Worm (Caenorhabditis elegans) whole organism, mixed stage, embryonic: ENCODE measurements around the gene T21B10.3.
A peak's percentile ranks its signal among the peaks of the same experiment; 100 is the strongest.

Source experiments
- M03D4.4 ChIP-seq: sonication (generic microtip); optimal IDR thresholded peaks from 2 replicates; lab custom pipeline; 2017; ENCODE audit warnings: mild to moderate bottlenecking, missing genetic modification characterization, missing compliant biosample characterization
- bed-3 ChIP-seq: fragments of 200-800 bp; sonication (Bioruptor generic); optimal IDR thresholded peaks from 3 replicates; lab custom pipeline; 2018; ENCODE audit warnings: mild to moderate bottlenecking, missing genetic modification characterization, moderate library complexity, missing compliant biosample characterization
- ceh-43 ChIP-seq: fragments of 200-800 bp; sonication (Bioruptor generic); optimal IDR thresholded peaks from 2 replicates; lab custom pipeline; 2018; ENCODE audit warnings: mild to moderate bottlenecking, missing genetic modification characterization, moderate library complexity, missing compliant biosample characterization
- ceh-83 ChIP-seq: fragments of 200-800 bp; sonication (Bioruptor generic); optimal IDR thresholded peaks from 2 replicates; lab custom pipeline; 2018; ENCODE audit warnings: mild to moderate bottlenecking, missing genetic modification characterization, missing compliant biosample characterization
- ces-1 ChIP-seq: fragments of 150-350 bp; optimal IDR thresholded peaks from 2 replicates; lab custom pipeline; 2014; ENCODE audit warnings: missing biosample characterization, missing genetic modification reagents, missing genetic modification characterization
- cnd-1 ChIP-seq: fragments of 200-800 bp; sonication (Bioruptor generic); optimal IDR thresholded peaks from 2 replicates; lab custom pipeline; 2018; ENCODE audit warnings: mild to moderate bottlenecking, missing genetic modification characterization, missing compliant biosample characterization
- drap-1 ChIP-seq: fragments of 200-800 bp; sonication (Bioruptor generic); optimal IDR thresholded peaks from 3 replicates; lab custom pipeline; 2018; ENCODE audit warnings: mild to moderate bottlenecking, missing genetic modification characterization, missing compliant biosample characterization
- elt-1 ChIP-seq: sonication (generic microtip); optimal IDR thresholded peaks from 2 replicates; lab custom pipeline; 2017; ENCODE audit warnings: missing genetic modification characterization, mild to moderate bottlenecking, missing compliant biosample characterization, antibody characterized with exemption, moderate library complexity, borderline replicate concordance; ENCODE audit not compliant: insufficient read depth
- elt-3 ChIP-seq: fragments of 150-350 bp; optimal IDR thresholded peaks from 2 replicates; lab custom pipeline; 2014; ENCODE audit warnings: missing biosample characterization, missing genetic modification characterization
- flh-1 ChIP-seq: fragments of 200-800 bp; sonication (Bioruptor generic); optimal IDR thresholded peaks from 2 replicates; lab custom pipeline; 2018; ENCODE audit warnings: mild to moderate bottlenecking, missing genetic modification characterization, moderate library complexity, missing compliant biosample characterization
- ham-2 ChIP-seq: fragments of 200-800 bp; sonication (Bioruptor generic); optimal IDR thresholded peaks from 2 replicates; lab custom pipeline; 2018; ENCODE audit warnings: mild to moderate bottlenecking, missing genetic modification characterization, missing compliant biosample characterization
- hlh-1 ChIP-seq: fragments of 150-350 bp; optimal IDR thresholded peaks from 2 replicates; lab custom pipeline; 2014; ENCODE audit warnings: missing biosample characterization, missing genetic modification reagents, missing genetic modification characterization
- lin-13 ChIP-seq: fragments of 150-350 bp; optimal IDR thresholded peaks from 2 replicates; lab custom pipeline; 2014; ENCODE audit warnings: missing biosample characterization, missing genetic modification characterization
- lsy-2 ChIP-seq: fragments of 150-350 bp; optimal IDR thresholded peaks from 2 replicates; lab custom pipeline; 2014; ENCODE audit warnings: missing biosample characterization, missing genetic modification characterization
- mab-5 ChIP-seq: fragments of 150-350 bp; optimal IDR thresholded peaks from 2 replicates; lab custom pipeline; 2014; ENCODE audit warnings: missing biosample characterization, missing genetic modification characterization
- mls-2 ChIP-seq: sonication (generic microtip); optimal IDR thresholded peaks from 2 replicates; lab custom pipeline; 2016; ENCODE audit warnings: mild to moderate bottlenecking, missing genetic modification characterization, moderate library complexity, missing compliant biosample characterization
- nhr-2 ChIP-seq: fragments of 150-350 bp; optimal IDR thresholded peaks from 2 replicates; lab custom pipeline; 2014; ENCODE audit warnings: missing biosample characterization, missing genetic modification characterization
- nhr-237 ChIP-seq: fragments of 150-350 bp; optimal IDR thresholded peaks from 2 replicates; lab custom pipeline; 2014; ENCODE audit warnings: missing biosample characterization, missing genetic modification characterization
- nhr-76 ChIP-seq: sonication (generic microtip); optimal IDR thresholded peaks from 2 replicates; lab custom pipeline; 2017; ENCODE audit warnings: missing biosample characterization, missing genetic modification characterization
- pha-4 ChIP-seq: fragments of 150-350 bp; optimal IDR thresholded peaks from 2 replicates; lab custom pipeline; 2018; ENCODE audit warnings: missing biosample characterization, missing genetic modification reagents, missing genetic modification characterization
- snpc-4 ChIP-seq: fragments of 150-350 bp; optimal IDR thresholded peaks from 2 replicates; lab custom pipeline; 2014; ENCODE audit warnings: missing biosample characterization, missing genetic modification characterization
- sptf-1 ChIP-seq: sonication (generic microtip); optimal IDR thresholded peaks from 2 replicates; lab custom pipeline; 2017; ENCODE audit warnings: mild to moderate bottlenecking, missing genetic modification characterization, moderate library complexity, missing compliant biosample characterization
- unc-120 ChIP-seq: sonication (generic microtip); optimal IDR thresholded peaks from 2 replicates; lab custom pipeline; 2017; ENCODE audit warnings: missing genetic modification characterization, missing compliant biosample characterization; ENCODE audit not compliant: poor library complexity, severe bottlenecking
- unc-39 ChIP-seq: fragments of 150-350 bp; optimal IDR thresholded peaks from 2 replicates; lab custom pipeline; 2014; ENCODE audit warnings: missing biosample characterization, missing genetic modification characterization
- unc-62 ChIP-seq: fragments of 150-350 bp; optimal IDR thresholded peaks from 2 replicates; lab custom pipeline; 2014; ENCODE audit warnings: missing biosample characterization, missing genetic modification reagents, missing genetic modification characterization
- zip-8 ChIP-seq: fragments of 150-350 bp; optimal IDR thresholded peaks from 2 replicates; lab custom pipeline; 2014; ENCODE audit warnings: missing biosample characterization, missing genetic modification characterization
- ztf-11 ChIP-seq: fragments of 150-350 bp; optimal IDR thresholded peaks from 2 replicates; lab custom pipeline; 2014; ENCODE audit warnings: missing biosample characterization, missing genetic modification characterization

T21B10.3 gene

ce11 chrII:8895398-8895797 lies 38.8 kb upstream of the T21B10.3 start:
- no peak for TF ChIP-seq nhr-237 (tag; lab: Kevin White, UChicago)
- peak; percentile 57 for TF ChIP-seq nhr-2 (tag; lab: Kevin White, UChicago)
- TF ChIP-seq elt-1 (tag; lab: Kevin White, UChicago), result peak; percentile 90
- TF ChIP-seq hlh-1 (tag; lab: Kevin White, UChicago), result peak; percentile 6
- TF ChIP-seq, all 35 proteins: peak for 3

ce11 chrII:8895895-8896294 lies 38.3 kb upstream of the T21B10.3 start:
- TF ChIP-seq flh-1 (GFP tag; lab: Kevin White, UChicago) (no peak), mls-2 (tag; lab: Kevin White, UChicago) (no peak), elt-1 (tag; lab: Kevin White, UChicago) (no peak), unc-120 (tag; lab: Kevin White, UChicago) (no peak), pha-4 (tag; lab: Kevin White, UChicago) (no peak), ceh-43 (GFP tag; lab: Kevin White, UChicago) (no peak), lin-13 (tag; lab: Kevin White, UChicago) (no peak), ham-2 (GFP tag; lab: Kevin White, UChicago) (no peak), nhr-2 (tag; lab: Kevin White, UChicago) (no peak), zip-8 (tag; lab: Kevin White, UChicago) (no peak), drap-1 (no peak), mab-5 (tag; lab: Kevin White, UChicago) (no peak), ztf-11 (no peak)

ce11 chrII:8896541-8896940 lies 37.6 kb upstream of the T21B10.3 start, which contains the start of gene lat-1:
Gene lat-1, plus strand, starts transcription at chrII:8896841.
- TF ChIP-seq nhr-76, result no peak

ce11 chrII:8897244-8897643 lies 36.9 kb upstream of the T21B10.3 start:
- TF ChIP-seq flh-1 (GFP tag; lab: Kevin White, UChicago) (no peak), unc-120 (tag; lab: Kevin White, UChicago) (no peak), bed-3 (GFP tag; lab: Kevin White, UChicago) (no peak), nhr-2 (tag; lab: Kevin White, UChicago) (peak; percentile 18), snpc-4 (no peak), zip-8 (tag; lab: Kevin White, UChicago) (peak; percentile 49), elt-3 (no peak), ces-1 (GFP tag; lab: Kevin White, UChicago) (no peak)

ce11 chrII:8898582-8899356 lies 35.4 kb upstream of the T21B10.3 start:
- TF ChIP-seq unc-120 (tag; lab: Kevin White, UChicago), result no peak
- TF ChIP-seq nhr-2 (tag; lab: Kevin White, UChicago), result peak; percentile 18
- TF ChIP-seq nhr-76, result no peak
- peak; percentile 58 for TF ChIP-seq ceh-83
- TF ChIP-seq elt-1 (tag; lab: Kevin White, UChicago), result peak; percentile 89
- TF ChIP-seq sptf-1 (tag; lab: Kevin White, UChicago), result peak; percentile 5
- TF ChIP-seq unc-62 (GFP tag; lab: Kevin White, UChicago), result peak; percentile 60

ce11 chrII:8899357-8899748 lies 34.8 kb upstream of the T21B10.3 start:
- TF ChIP-seq bed-3 (GFP tag; lab: Kevin White, UChicago), result no peak
- no peak for TF ChIP-seq elt-1 (tag; lab: Kevin White, UChicago)
- TF ChIP-seq cnd-1 (tag; lab: Kevin White, UChicago), result no peak
- TF ChIP-seq M03D4.4 (tag; lab: Kevin White, UChicago), result no peak
- TF ChIP-seq lsy-2, result no peak
- peak; percentile 35 for TF ChIP-seq zip-8 (tag; lab: Kevin White, UChicago)
- no peak for TF ChIP-seq unc-62 (GFP tag; lab: Kevin White, UChicago)
- TF ChIP-seq nhr-2 (tag; lab: Kevin White, UChicago), result peak; percentile 69
- TF ChIP-seq ceh-43 (GFP tag; lab: Kevin White, UChicago), result no peak
- no peak for TF ChIP-seq unc-120 (tag; lab: Kevin White, UChicago)
- TF ChIP-seq unc-39, result no peak
- peak; percentile 67 for TF ChIP-seq pha-4 (tag; lab: Kevin White, UChicago)
- TF ChIP-seq ztf-11, result no peak
- no peak for TF ChIP-seq elt-3
- TF ChIP-seq flh-1 (GFP tag; lab: Kevin White, UChicago), result no peak
- TF ChIP-seq ces-1 (GFP tag; lab: Kevin White, UChicago), result peak; percentile 69
